Fruit fly (Drosophila melanogaster) whole organism, embryonic: ENCODE results near the gene CG16775.
A peak's percentile ranks its signal among the peaks of the same experiment; 100 is the strongest.

Source experiments
- CG10209 ChIP-seq: fragments of 200-800 bp; sonication (Bioruptor generic); optimal IDR thresholded peaks from 3 replicates; lab custom pipeline; 2017; ENCODE audit warnings: missing biosample characterization, mild to moderate bottlenecking, missing genetic modification characterization, missing genetic modification reagents
- CG10274 ChIP-seq: fragments of 200-800 bp; sonication (Bioruptor generic); optimal IDR thresholded peaks from 3 replicates; lab custom pipeline; 2017; ENCODE audit warnings: missing biosample characterization, mild to moderate bottlenecking, missing genetic modification characterization
- CG11398 ChIP-seq: fragments of 200-800 bp; sonication (Bioruptor generic); optimal IDR thresholded peaks from 2 replicates; lab custom pipeline; 2016; ENCODE audit warnings: missing biosample characterization, missing genetic modification characterization
- CG12104 ChIP-seq: fragments of 200-800 bp; sonication (Bioruptor generic); optimal IDR thresholded peaks from 3 replicates; lab custom pipeline; 2016; ENCODE audit warnings: missing biosample characterization, missing genetic modification characterization
- CG12299 ChIP-seq: fragments of 200-800 bp; sonication (Bioruptor generic); optimal IDR thresholded peaks from 2 replicates; lab custom pipeline; 2018; ENCODE audit warnings: missing biosample characterization, mild to moderate bottlenecking, missing genetic modification characterization
- CG1233 ChIP-seq: fragments of 200-800 bp; sonication (Bioruptor generic); optimal IDR thresholded peaks from 4 replicates; lab custom pipeline; 2018; ENCODE audit warnings: missing biosample characterization, mild to moderate bottlenecking, missing genetic modification characterization
- CG15011 ChIP-seq: fragments of 200-800 bp; sonication (Bioruptor generic); optimal IDR thresholded peaks from 3 replicates; lab custom pipeline; 2018; ENCODE audit warnings: missing biosample characterization, mild to moderate bottlenecking, missing genetic modification characterization
- CG16815 ChIP-seq: fragments of 200-800 bp; sonication (Bioruptor generic); optimal IDR thresholded peaks from 3 replicates; lab custom pipeline; 2017; ENCODE audit warnings: missing biosample characterization, mild to moderate bottlenecking, missing genetic modification characterization
- CG17359 ChIP-seq: fragments of 200-800 bp; sonication (Bioruptor generic); optimal IDR thresholded peaks from 3 replicates; lab custom pipeline; 2018; ENCODE audit warnings: missing biosample characterization, mild to moderate bottlenecking, missing genetic modification characterization, moderate library complexity
- CG31365 ChIP-seq: fragments of 200-800 bp; sonication (Bioruptor generic); optimal IDR thresholded peaks from 2 replicates; lab custom pipeline; 2018; ENCODE audit warnings: missing biosample characterization, mild to moderate bottlenecking, missing genetic modification characterization
- CG4404 ChIP-seq: fragments of 200-800 bp; sonication (Bioruptor generic); IDR thresholded peaks from 2 replicates; pipeline ENCODE4 v1.3.6; 2022; ENCODE audit warnings: missing biosample characterization, missing genetic modification characterization
- CG8089 ChIP-seq: fragments of 200-800 bp; sonication (Bioruptor generic); optimal IDR thresholded peaks from 3 replicates; lab custom pipeline; 2016; ENCODE audit warnings: missing biosample characterization, missing genetic modification characterization
- CG8290 ChIP-seq, 3 experiments: fragments of 200-800 bp; sonication (Bioruptor generic); optimal IDR thresholded peaks; 2 replicates each; lab custom pipeline; 2016 to 2019; ENCODE audit warnings: missing biosample characterization in 3 of 3, missing genetic modification characterization in 3 of 3, mild to moderate bottlenecking in 2 of 3, moderate library complexity in 1 of 3
- CG8388 ChIP-seq: fragments of 200-800 bp; sonication (Bioruptor generic); optimal IDR thresholded peaks from 2 replicates; lab custom pipeline; 2019; ENCODE audit warnings: missing biosample characterization, mild to moderate bottlenecking, missing genetic modification characterization, moderate library complexity
- CG8765 ChIP-seq: fragments of 200-800 bp; sonication (Bioruptor generic); IDR thresholded peaks from 2 replicates; pipeline ENCODE4 v1.3.6; 2022; ENCODE audit warnings: missing biosample characterization, missing genetic modification characterization
- CG9609 ChIP-seq: fragments of 200-800 bp; sonication (Bioruptor generic); optimal IDR thresholded peaks from 3 replicates; lab custom pipeline; 2016; ENCODE audit warnings: missing biosample characterization, missing genetic modification characterization
- D19B ChIP-seq: fragments of 200-800 bp; sonication (Bioruptor generic); optimal IDR thresholded peaks from 2 replicates; lab custom pipeline; 2017; ENCODE audit warnings: missing biosample characterization, mild to moderate bottlenecking, missing genetic modification characterization
- Dip2 ChIP-seq: fragments of 200-800 bp; sonication (Bioruptor generic); IDR thresholded peaks from 2 replicates; pipeline ENCODE4 v1.3.6; 2022; ENCODE audit warnings: missing biosample characterization, missing genetic modification characterization
- Dip3 ChIP-seq: fragments of 200-800 bp; sonication (Bioruptor generic); optimal IDR thresholded peaks from 3 replicates; lab custom pipeline; 2016; ENCODE audit warnings: missing biosample characterization, missing genetic modification characterization
- E2f1 ChIP-seq: fragments of 200-800 bp; sonication (Bioruptor generic); IDR thresholded peaks from 2 replicates; pipeline ENCODE4 v1.3.6; 2022; ENCODE audit warnings: missing biosample characterization, missing genetic modification characterization
- Eip74EF ChIP-seq, 2 experiments: fragments of 200-800 bp in 1 of 2; fragments of >200 bp in 1 of 2; sonication (Bioruptor generic) in 1 of 2; optimal IDR thresholded peaks; 2 replicates each; lab custom pipeline; 2017 to 2019; ENCODE audit warnings: missing biosample characterization in 2 of 2, missing genetic modification characterization in 2 of 2, mild to moderate bottlenecking in 1 of 2, moderate library complexity in 1 of 2
- GATAe ChIP-seq: fragments of 200-800 bp; sonication (Bioruptor generic); conservative IDR thresholded peaks from 2 replicates; pipeline ENCODE4 v1.3.6; 2022; ENCODE audit warnings: missing biosample characterization, missing genetic modification characterization
- Gsc ChIP-seq: fragments of 200-800 bp; sonication (Bioruptor generic); IDR thresholded peaks from 2 replicates; pipeline ENCODE4 v1.3.6; 2022; ENCODE audit warnings: missing biosample characterization, missing genetic modification characterization
- H2.0 ChIP-seq: fragments of 200-800 bp; sonication (Bioruptor generic); IDR thresholded peaks from 2 replicates; pipeline ENCODE4 v1.3.6; 2022; ENCODE audit warnings: missing biosample characterization, missing genetic modification characterization
- HLH54F ChIP-seq: fragments of 200-800 bp; sonication (Bioruptor generic); optimal IDR thresholded peaks from 3 replicates; lab custom pipeline; 2016; ENCODE audit warnings: missing biosample characterization, missing genetic modification characterization
- Hey ChIP-seq: fragments of 200-800 bp; sonication (Bioruptor generic); optimal IDR thresholded peaks from 3 replicates; lab custom pipeline; 2018; ENCODE audit warnings: missing biosample characterization, mild to moderate bottlenecking, missing genetic modification characterization
- HmgD ChIP-seq: fragments of 200-800 bp; sonication (Bioruptor generic); optimal IDR thresholded peaks from 3 replicates; lab custom pipeline; 2016; ENCODE audit warnings: missing biosample characterization, missing genetic modification characterization
- MTF-1 ChIP-seq: fragments of 200-800 bp; sonication (Bioruptor generic); optimal IDR thresholded peaks from 2 replicates; lab custom pipeline; 2018; ENCODE audit warnings: missing biosample characterization, mild to moderate bottlenecking, missing genetic modification characterization, borderline replicate concordance
- Mrtf ChIP-seq: fragments of 200-800 bp; sonication (Bioruptor generic); IDR thresholded peaks from 3 replicates; pipeline ENCODE4 v1.3.6; 2022; ENCODE audit warnings: missing biosample characterization, missing genetic modification characterization
- Opbp ChIP-seq: fragments of 200-800 bp; sonication (Bioruptor generic); IDR thresholded peaks from 3 replicates; pipeline ENCODE4 v1.3.6; 2022; ENCODE audit warnings: missing biosample characterization, missing genetic modification characterization; ENCODE audit not compliant: partially characterized antibody
- Side ChIP-seq: fragments of 200-800 bp; sonication (Bioruptor generic); optimal IDR thresholded peaks from 2 replicates; lab custom pipeline; 2016; ENCODE audit warnings: missing biosample characterization, missing genetic modification characterization
- Six4 ChIP-seq: fragments of 200-800 bp; sonication (Bioruptor generic); optimal IDR thresholded peaks from 2 replicates; lab custom pipeline; 2016; ENCODE audit warnings: missing biosample characterization, missing genetic modification characterization
- Trl ChIP-seq, 3 experiments: fragments of >200 bp in 2 of 3; fragments of 200-800 bp in 1 of 3; sonication (Bioruptor generic) in 1 of 3; optimal IDR thresholded peaks; 2 replicates in 1 of 3; 3 replicates in 2 of 3; lab custom pipeline; 2016 to 2017; ENCODE audit warnings: missing biosample characterization in 1 of 3, missing genetic modification characterization in 1 of 3
- aop ChIP-seq: fragments of 200-800 bp; sonication (Bioruptor generic); IDR thresholded peaks from 2 replicates; pipeline ENCODE4 v1.3.6; 2022; ENCODE audit warnings: missing biosample characterization, missing genetic modification characterization
- ci ChIP-seq: fragments of 200-800 bp; sonication (Bioruptor generic); IDR thresholded peaks from 3 replicates; pipeline ENCODE4 v1.3.6; 2022; ENCODE audit warnings: missing biosample characterization, missing genetic modification characterization
- corto ChIP-seq: fragments of 200-800 bp; sonication (Bioruptor generic); optimal IDR thresholded peaks from 2 replicates; lab custom pipeline; 2016; ENCODE audit warnings: missing biosample characterization, mild to moderate bottlenecking, missing genetic modification characterization, moderate library complexity
- en ChIP-seq: fragments of 200-800 bp; sonication (Bioruptor generic); optimal IDR thresholded peaks from 2 replicates; lab custom pipeline; 2016; ENCODE audit warnings: missing biosample characterization, missing genetic modification characterization
- fd64A ChIP-seq: fragments of 200-800 bp; sonication (Bioruptor generic); optimal IDR thresholded peaks from 3 replicates; lab custom pipeline; 2018; ENCODE audit warnings: missing biosample characterization, mild to moderate bottlenecking, missing genetic modification characterization
- her ChIP-seq: fragments of 200-800 bp; sonication (Bioruptor generic); optimal IDR thresholded peaks from 2 replicates; lab custom pipeline; 2016; ENCODE audit warnings: missing biosample characterization, missing genetic modification characterization
- ind ChIP-seq: fragments of 200-800 bp; sonication (Bioruptor generic); optimal IDR thresholded peaks from 3 replicates; lab custom pipeline; 2016; ENCODE audit warnings: missing biosample characterization, missing genetic modification characterization
- lola ChIP-seq, 3 experiments: fragments of >200 bp in 2 of 3; fragments of 200-800 bp in 1 of 3; sonication (Bioruptor generic) in 1 of 3; optimal IDR thresholded peaks; 2 replicates each; lab custom pipeline; 2017 to 2019; ENCODE audit warnings: missing biosample characterization in 3 of 3, missing genetic modification characterization in 3 of 3, mild to moderate bottlenecking in 1 of 3, moderate library complexity in 1 of 3
- phol ChIP-seq: fragments of 200-800 bp; sonication (Bioruptor generic); optimal IDR thresholded peaks from 3 replicates; lab custom pipeline; 2018; ENCODE audit warnings: missing biosample characterization, mild to moderate bottlenecking, missing genetic modification characterization, moderate library complexity
- slbo ChIP-seq: fragments of 200-800 bp; sonication (Bioruptor generic); IDR thresholded peaks from 2 replicates; pipeline ENCODE4 v1.3.6; 2022; ENCODE audit warnings: missing biosample characterization, missing genetic modification characterization
- slou ChIP-seq: fragments of 200-800 bp; sonication (Bioruptor generic); optimal IDR thresholded peaks from 3 replicates; lab custom pipeline; 2016; ENCODE audit warnings: missing biosample characterization, missing genetic modification characterization
- so ChIP-seq: fragments of 200-800 bp; sonication (Bioruptor generic); IDR thresholded peaks from 3 replicates; pipeline ENCODE4 v1.3.6; 2022; ENCODE audit warnings: missing biosample characterization, missing genetic modification characterization
- vfl ChIP-seq: fragments of 200-800 bp; sonication (Bioruptor generic); optimal IDR thresholded peaks from 2 replicates; lab custom pipeline; 2016; ENCODE audit warnings: missing biosample characterization, missing genetic modification characterization
- zen ChIP-seq: fragments of 200-800 bp; sonication (Bioruptor generic); optimal IDR thresholded peaks from 3 replicates; lab custom pipeline; 2018; ENCODE audit warnings: missing biosample characterization, mild to moderate bottlenecking, missing genetic modification characterization, moderate library complexity

The CG16775 gene

DNA sequence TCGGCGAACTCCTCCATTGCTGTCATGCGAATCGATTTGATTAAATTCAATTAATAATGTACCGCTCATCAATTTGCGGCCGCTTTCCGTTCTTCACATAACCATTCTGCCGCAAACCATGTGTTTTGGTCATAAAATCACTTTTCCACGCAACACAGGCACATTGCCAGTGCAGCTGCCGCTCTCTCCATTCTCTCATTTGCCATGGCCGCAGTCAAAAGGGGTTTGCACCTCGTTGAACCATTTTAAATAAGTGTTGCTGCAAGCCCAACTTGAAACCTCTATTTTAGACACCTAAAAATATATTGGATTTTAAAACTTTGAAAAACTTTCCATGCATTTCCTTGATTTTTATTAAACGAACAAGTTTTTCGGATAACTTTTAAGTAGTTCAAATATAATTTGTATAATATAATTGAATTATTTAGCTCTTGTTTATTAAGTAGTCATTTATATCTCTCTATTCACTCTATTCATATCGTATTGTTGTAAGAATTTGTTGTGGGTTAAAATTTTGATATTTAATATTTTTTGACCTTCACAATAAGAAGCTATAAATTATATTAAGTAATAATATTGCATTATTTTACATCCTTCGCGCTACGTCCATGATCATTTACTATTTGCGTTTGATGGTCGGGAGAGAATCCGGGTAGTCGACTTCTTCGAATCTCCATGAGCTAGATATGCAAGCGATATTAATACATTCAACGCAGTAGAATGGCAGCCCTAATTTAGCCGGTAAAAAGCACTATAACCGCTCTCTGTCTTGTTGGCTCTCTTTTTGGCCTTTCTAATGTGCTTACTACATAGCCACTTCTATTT lies 29.6 kb downstream of the CG16775 start, which contains the start of gene CG5535 (continued):
- peak; percentile 88 for TF ChIP-seq CG10209 (GFP tag; lab: Kevin White, UChicago)
- peak; percentile 29 for TF ChIP-seq CG8290 (GFP tag; optimal IDR thresholded peaks at IDR 0.05; lab: Kevin White, UChicago)
- TF ChIP-seq CG8290 (tag; optimal IDR thresholded peaks at IDR 0.05; lab: Kevin White, UChicago) = peak in 1 of 2 experiments; percentile 94
- no peak for TF ChIP-seq CG10274 (GFP tag; lab: Kevin White, UChicago)
- TF ChIP-seq CG15011 (GFP tag; lab: Kevin White, UChicago) = peak; percentile 42
- TF ChIP-seq Six4 = peak; percentile 76
- TF ChIP-seq CG16815 (GFP tag; lab: Kevin White, UChicago) = peak; percentile 86
- no peak for TF ChIP-seq CG11398 (GFP tag; lab: Kevin White, UChicago)
- TF ChIP-seq Gsc (GFP tag; lab: Robert Waterston, UW) = no peak
- TF ChIP-seq aop = peak; percentile 68; the same call in 1 of the 2 replicates
- no peak for TF ChIP-seq Hey (tag; lab: Kevin White, UChicago)
- TF ChIP-seq Trl (optimal IDR thresholded peaks at IDR 0.05; lab: Kevin White, UChicago) = peak; percentile 42 to 60
- TF ChIP-seq Trl (GFP tag; optimal IDR thresholded peaks at IDR 0.05; lab: Kevin White, UChicago) = peak; percentile 69
- TF ChIP-seq so = no peak
- TF ChIP-seq Eip74EF (GFP tag; optimal IDR thresholded peaks at IDR 0.05; lab: Kevin White, UChicago) = peak in 1 of 2 experiments; percentile 82
- TF ChIP-seq E2f1 = peak; percentile 59
- TF ChIP-seq Opbp (GFP tag; lab: Robert Waterston, UW) = no peak
- TF ChIP-seq HLH54F (GFP tag; lab: Kevin White, UChicago) = peak; percentile 43
- TF ChIP-seq phol (tag; lab: Kevin White, UChicago) = peak; percentile 84
- TF ChIP-seq slbo (GFP tag; lab: Robert Waterston, UW) = peak; percentile 84
- peak; percentile 93 for TF ChIP-seq ci (GFP tag; lab: Robert Waterston, UW)
- peak; percentile 63 for TF ChIP-seq H2.0 (GFP tag; lab: Robert Waterston, UW)
- no peak for TF ChIP-seq HmgD
- peak; percentile 72 for TF ChIP-seq her (GFP tag; lab: Kevin White, UChicago)
- TF ChIP-seq CG12104 = peak; percentile 78
- TF ChIP-seq zen (tag; lab: Kevin White, UChicago) = peak; percentile 59
- peak; percentile 59 for TF ChIP-seq MTF-1
- TF ChIP-seq en = peak; percentile 24
- peak; percentile 66 for TF ChIP-seq slou
- TF ChIP-seq CG8388 (GFP tag; lab: Kevin White, UChicago) = peak; percentile 81
- TF ChIP-seq D19B (GFP tag; lab: Kevin White, UChicago) = peak; percentile 49
- TF ChIP-seq GATAe (GFP tag; lab: Robert Waterston, UW) = no peak; the same call in 1 of the 2 replicates
- TF ChIP-seq CG4404 (GFP tag; lab: Robert Waterston, UW) = peak; percentile 25; the same call in 1 of the 2 replicates
- TF ChIP-seq Dip3 = peak; percentile 17
- TF ChIP-seq Dip2 (GFP tag; lab: Robert Waterston, UW) = no peak
- 0 out of 2 replicates have a peak, but pooled peaks have one; percentile 17 for TF ChIP-seq CG8765 (GFP tag; lab: Robert Waterston, UW)
- TF ChIP-seq CG31365 (tag; lab: Kevin White, UChicago) = peak; percentile 43
- peak; percentile 59 for TF ChIP-seq CG17359 (tag; lab: Kevin White, UChicago)
- TF ChIP-seq Side = peak; percentile 64
- no peak for TF ChIP-seq corto (GFP tag; lab: Kevin White, UChicago)
- peak; percentile 25 for TF ChIP-seq CG9609 (GFP tag; lab: Kevin White, UChicago)
- TF ChIP-seq CG1233 (GFP tag; lab: Kevin White, UChicago) = peak; percentile 87
- TF ChIP-seq fd64A (GFP tag; lab: Kevin White, UChicago) = no peak
- TF ChIP-seq Mrtf (GFP tag; lab: Robert Waterston, UW) = peak; percentile 55; the same call in 2 of the 3 replicates
- TF ChIP-seq CG8089 (GFP tag; lab: Kevin White, UChicago) = no peak
- TF ChIP-seq ind (GFP tag; lab: Kevin White, UChicago) = peak; percentile 60
- TF ChIP-seq CG12299 (tag; lab: Kevin White, UChicago) = peak; percentile 47
- TF ChIP-seq vfl = no peak
- peak in 1 of 3 experiments; percentile 92 for TF ChIP-seq lola (GFP tag; optimal IDR thresholded peaks at IDR 0.05; lab: Kevin White, UChicago)
